ENCODE assay signal across 2 fruit fly cellular contexts in the genomic region with DNA sequence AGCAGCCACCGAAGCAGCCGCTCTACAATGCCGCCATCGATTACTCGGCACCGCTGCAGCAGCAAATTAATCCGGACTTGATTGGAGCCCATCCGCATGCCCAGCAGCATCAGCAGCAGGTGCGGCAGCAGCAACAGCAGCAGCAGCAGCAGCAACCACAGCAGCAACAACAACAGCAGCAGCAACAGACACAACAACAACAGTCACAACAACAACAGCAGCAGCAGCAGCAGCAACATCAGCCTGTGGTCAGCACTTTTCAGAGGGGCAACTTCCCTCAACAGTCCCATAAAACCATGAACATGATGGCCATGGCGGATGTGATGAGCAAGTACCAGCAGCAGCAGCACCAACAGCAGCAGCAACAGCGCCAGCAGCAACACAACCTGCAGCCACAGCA.
TF ChIP-seq lines count a peak whose summit lies in the region.

No protein-coding gene starts in this region.

- no peak for TF ChIP-seq CTCF in whole organism, embryonic (GFP tag; optimal IDR thresholded peaks at IDR 0.05; lab: Kevin White, UChicago)

TF ChIP-seq in whole organism, embryonic, 481 proteins besides CTCF, POLR2A, EP300 and RAD21:
- TF ChIP-seq CG8478 (optimal IDR thresholded peaks at IDR 0.05; lab: Kevin White, UChicago) = peak; percentile 3
- TF ChIP-seq Dfd (GFP tag; optimal IDR thresholded peaks at IDR 0.05; lab: Kevin White, UChicago) = peak in 1 of 2 experiments; percentile 78
- TF ChIP-seq CG18619 (GFP tag; optimal IDR thresholded peaks at IDR 0.05; lab: Kevin White, UChicago) = no peak
TF ChIP-seq in whole organism, embryonic: peak in this region for 2.

TF ChIP-seq in whole organism, wandering third instar larva, 38 proteins besides CTCF, POLR2A, EP300 and RAD21:
- peak; percentile 95 for TF ChIP-seq Dfd (GFP tag; optimal IDR thresholded peaks at IDR 0.05; lab: Kevin White, UChicago)
- TF ChIP-seq foxo (GFP tag; optimal IDR thresholded peaks at IDR 0.05; lab: Kevin White, UChicago) = no peak
- TF ChIP-seq CG32264 (GFP tag; optimal IDR thresholded peaks at IDR 0.05; lab: Kevin White, UChicago) = no peak
- TF ChIP-seq jim (GFP tag; optimal IDR thresholded peaks at IDR 0.05; lab: Kevin White, UChicago) = no peak
TF ChIP-seq in whole organism, wandering third instar larva: peak in this region for 1.
